Fruit fly (Drosophila melanogaster): ENCODE measurements around the gene cindr.

cindr gene

DNA sequence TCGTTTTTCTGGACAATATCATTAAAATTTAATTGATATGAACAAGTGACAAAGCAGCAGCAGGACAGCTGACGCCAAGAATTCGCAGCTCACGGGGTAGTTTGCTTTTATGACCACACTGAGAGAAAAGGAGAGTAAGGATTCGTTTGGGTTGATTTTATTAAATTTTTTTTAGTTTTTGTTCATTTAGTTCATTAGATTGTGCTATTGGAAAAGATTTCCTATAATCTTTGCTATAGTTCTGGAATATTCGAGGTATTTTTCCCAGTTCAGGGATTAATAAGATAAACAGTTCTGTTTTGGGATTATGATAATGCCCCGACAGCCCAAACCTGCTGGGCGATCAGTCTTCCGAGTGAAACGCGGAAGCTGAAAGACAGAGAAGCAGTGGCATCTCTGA lies 33.8 kb downstream of the cindr start (continued):
- peak; percentile 72 for TF ChIP-seq Smox (GFP tag; optimal IDR thresholded peaks at IDR 0.05)
- TF ChIP-seq Hr4 (GFP tag; optimal IDR thresholded peaks at IDR 0.05) = peak; percentile 16
- peak; percentile 68; the same call in 2 of the 3 replicates for TF ChIP-seq CG6163 (GFP tag; IDR thresholded peaks at IDR 0.05)
- peak; percentile 76 for TF ChIP-seq CG6808 (GFP tag; optimal IDR thresholded peaks at IDR 0.05)
- TF ChIP-seq CG16779 (tag; optimal IDR thresholded peaks at IDR 0.05) = no peak
- TF ChIP-seq achi (GFP tag; optimal IDR thresholded peaks at IDR 0.05) = peak; percentile 63
- no peak for TF ChIP-seq CG6854 (GFP tag; optimal IDR thresholded peaks at IDR 0.05)
- peak; percentile 88 for TF ChIP-seq svp (GFP tag)
- TF ChIP-seq salr (GFP tag; optimal IDR thresholded peaks at IDR 0.05) = peak; percentile 34 to 36
- peak; percentile 78 for TF ChIP-seq dsx (GFP tag; optimal IDR thresholded peaks at IDR 0.05; ENCODE audit: poor library complexity, severe bottlenecking)
- TF ChIP-seq CG9139 (GFP tag; optimal IDR thresholded peaks at IDR 0.05) = peak; percentile 72
- TF ChIP-seq acj6 (GFP tag; optimal IDR thresholded peaks at IDR 0.05) = peak; percentile 79
- peak; percentile 75 for TF ChIP-seq Sox102F (GFP tag; optimal IDR thresholded peaks at IDR 0.05)
- TF ChIP-seq Ets21C (GFP tag; optimal IDR thresholded peaks at IDR 0.05) = peak; percentile 49
- peak; percentile 45 for TF ChIP-seq CG32006 (GFP tag; optimal IDR thresholded peaks at IDR 0.05)
- peak; percentile 29 for TF ChIP-seq CG8319 (GFP tag; optimal IDR thresholded peaks at IDR 0.05)
- TF ChIP-seq dac (GFP tag; optimal IDR thresholded peaks at IDR 0.05) = no peak
- TF ChIP-seq CG1621 (tag; optimal IDR thresholded peaks at IDR 0.05) = peak; percentile 61
- peak; percentile 55 for TF ChIP-seq Sox15 (GFP tag; optimal IDR thresholded peaks at IDR 0.05)
- TF ChIP-seq CG3919 (GFP tag; optimal IDR thresholded peaks at IDR 0.05) = peak; percentile 77
- peak; percentile 68 for TF ChIP-seq CG8632 (GFP tag; optimal IDR thresholded peaks at IDR 0.05)
- peak; percentile 55 for TF ChIP-seq CG6792 (GFP tag; optimal IDR thresholded peaks at IDR 0.05)
- peak; percentile 32; the same call in 1 of the 3 replicates for TF ChIP-seq CG8119 (GFP tag; IDR thresholded peaks at IDR 0.05)
- peak; percentile 79 for TF ChIP-seq CG3032 (tag; optimal IDR thresholded peaks at IDR 0.05)
- TF ChIP-seq Lpt (GFP tag; optimal IDR thresholded peaks at IDR 0.05) = peak; percentile 43
- TF ChIP-seq pdm3 (GFP tag; optimal IDR thresholded peaks at IDR 0.05) = peak; percentile 67
- TF ChIP-seq spab (GFP tag; optimal IDR thresholded peaks at IDR 0.05) = peak; percentile 76
- peak; percentile 82 for TF ChIP-seq Ets96B (tag; optimal IDR thresholded peaks at IDR 0.05)
- no peak for TF ChIP-seq CG6276 (GFP tag; optimal IDR thresholded peaks at IDR 0.05)
- peak; percentile 81 for TF ChIP-seq Met (GFP tag; optimal IDR thresholded peaks at IDR 0.05)
- TF ChIP-seq Eip75B (GFP tag; optimal IDR thresholded peaks at IDR 0.05) = peak; percentile 61
- TF ChIP-seq CG11294 (GFP tag; IDR thresholded peaks at IDR 0.05) = no peak
- TF ChIP-seq CG4318 (GFP tag; optimal IDR thresholded peaks at IDR 0.05) = no peak

DNA sequence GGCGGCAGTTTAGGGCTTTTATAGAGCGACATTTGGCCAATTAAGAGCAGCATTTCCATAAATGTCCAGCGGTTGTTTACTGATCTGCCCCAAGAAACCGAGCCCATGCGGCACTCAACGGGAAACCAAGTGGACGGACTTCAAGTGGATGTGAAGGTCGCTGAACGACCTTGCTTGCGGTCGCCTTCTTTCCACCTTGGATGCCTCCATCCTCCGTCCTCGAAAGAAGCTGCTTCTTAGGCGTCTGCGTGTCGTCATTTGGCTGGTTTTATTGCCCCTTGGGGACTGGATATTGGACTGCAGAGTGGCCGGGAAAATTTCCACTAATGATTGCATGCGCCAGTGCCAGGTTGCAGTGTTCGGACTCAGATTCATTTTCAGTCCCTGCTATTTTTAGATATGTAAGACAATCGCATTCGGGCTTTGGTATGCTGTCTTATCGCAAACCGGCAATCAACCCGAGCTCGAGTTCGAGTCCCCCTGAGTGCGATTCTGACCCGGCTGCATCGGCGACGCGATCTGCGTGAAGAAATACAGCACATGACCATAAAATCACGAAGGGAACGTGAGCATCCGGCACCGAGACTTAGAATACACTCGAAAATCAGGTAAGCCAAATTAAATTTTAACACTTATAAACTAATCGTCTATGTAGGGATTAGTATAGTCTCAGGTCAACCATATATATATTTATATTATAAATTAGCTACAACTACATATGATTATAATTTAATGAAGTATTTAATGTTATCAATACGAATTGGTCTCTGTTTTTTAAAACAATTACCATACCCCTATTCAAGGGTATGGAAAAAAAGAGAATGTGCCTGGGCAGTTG lies 34.4 kb downstream of the cindr start:
- TF ChIP-seq lz (GFP tag; optimal IDR thresholded peaks at IDR 0.05) = peak; percentile 11
- TF ChIP-seq Lpt (GFP tag; optimal IDR thresholded peaks at IDR 0.05) = no peak
- TF ChIP-seq CG34406 (GFP tag; optimal IDR thresholded peaks at IDR 0.05) = peak; percentile 76
- peak; percentile 81 to 87 for TF ChIP-seq ss (GFP tag; optimal IDR thresholded peaks at IDR 0.05)
- TF ChIP-seq dsx (GFP tag; optimal IDR thresholded peaks at IDR 0.05; ENCODE audit: poor library complexity, severe bottlenecking) = peak; percentile 83
- peak; percentile 60 for TF ChIP-seq CG3919 (GFP tag; optimal IDR thresholded peaks at IDR 0.05)
- TF ChIP-seq fkh (GFP tag; optimal IDR thresholded peaks at IDR 0.05) = no peak
- peak; percentile 56 for TF ChIP-seq CG1621 (tag; optimal IDR thresholded peaks at IDR 0.05)
- peak; percentile 78 for TF ChIP-seq CG8632 (GFP tag; optimal IDR thresholded peaks at IDR 0.05)
- TF ChIP-seq CG15336 (GFP tag; IDR thresholded peaks at IDR 0.05) = no peak
- TF ChIP-seq Smox (GFP tag; optimal IDR thresholded peaks at IDR 0.05) = peak; percentile 39
- TF ChIP-seq salr (GFP tag; optimal IDR thresholded peaks at IDR 0.05) = peak in 1 of 2 experiments; percentile 18
- TF ChIP-seq CG6808 (GFP tag; optimal IDR thresholded peaks at IDR 0.05) = peak; percentile 66
- no peak for TF ChIP-seq CG4318 (GFP tag; optimal IDR thresholded peaks at IDR 0.05)
- peak; percentile 85 for TF ChIP-seq CG3032 (tag; optimal IDR thresholded peaks at IDR 0.05)
- TF ChIP-seq esn (GFP tag; optimal IDR thresholded peaks at IDR 0.05) = peak; percentile 34
- TF ChIP-seq CG11762 (GFP tag; optimal IDR thresholded peaks at IDR 0.05; ENCODE audit: insufficient read depth) = no peak
- no peak for TF ChIP-seq fd85E (GFP tag; optimal IDR thresholded peaks at IDR 0.05)
- peak; percentile 74 for TF ChIP-seq spab (GFP tag; optimal IDR thresholded peaks at IDR 0.05)
- peak; percentile 53 for TF ChIP-seq net (GFP tag; optimal IDR thresholded peaks at IDR 0.05)
- peak; percentile 28 for TF ChIP-seq cyc (GFP tag; optimal IDR thresholded peaks at IDR 0.05)
- peak; percentile 69 for TF ChIP-seq acj6 (GFP tag; optimal IDR thresholded peaks at IDR 0.05)
- peak; percentile 42 for TF ChIP-seq Sox14 (GFP tag; optimal IDR thresholded peaks at IDR 0.05)
- TF ChIP-seq Blimp-1 (GFP tag; optimal IDR thresholded peaks at IDR 0.05) = peak; percentile 19
- peak; percentile 77 for TF ChIP-seq CG10669 (GFP tag; optimal IDR thresholded peaks at IDR 0.05)
- no peak for TF ChIP-seq dac (GFP tag; optimal IDR thresholded peaks at IDR 0.05)
- no peak for TF ChIP-seq Hr38 (GFP tag; optimal IDR thresholded peaks at IDR 0.05)
- peak; percentile 49 for TF ChIP-seq Met (GFP tag; optimal IDR thresholded peaks at IDR 0.05)
